Fruit fly (Drosophila melanogaster) whole organism, embryonic: ENCODE results near the gene CG5188.

Source experiments
- Abd-B ChIP-seq: fragments of 200-800 bp; sonication (Bioruptor generic); optimal IDR thresholded peaks from 2 replicates; lab custom pipeline; 2018; ENCODE audit warnings: missing biosample characterization, mild to moderate bottlenecking, missing genetic modification characterization, moderate library complexity
- Adf1 ChIP-seq: fragments of 200-800 bp; sonication (Bioruptor generic); IDR thresholded peaks from 2 replicates; pipeline ENCODE4 v1.3.6; 2022; ENCODE audit warnings: missing biosample characterization, missing genetic modification characterization
- CG10147 ChIP-seq: fragments of 200-800 bp; sonication (Bioruptor generic); optimal IDR thresholded peaks from 2 replicates; lab custom pipeline; 2019; ENCODE audit warnings: missing biosample characterization, mild to moderate bottlenecking, missing genetic modification characterization, moderate library complexity
- CG11247 ChIP-seq: fragments of 200-800 bp; sonication (Bioruptor generic); IDR thresholded peaks from 2 replicates; pipeline ENCODE4 v1.3.6; 2022; ENCODE audit warnings: missing biosample characterization, missing genetic modification characterization
- CG12104 ChIP-seq: fragments of 200-800 bp; sonication (Bioruptor generic); optimal IDR thresholded peaks from 3 replicates; lab custom pipeline; 2016; ENCODE audit warnings: missing biosample characterization, missing genetic modification characterization
- CG13296 ChIP-seq: fragments of 200-800 bp; sonication (Bioruptor generic); optimal IDR thresholded peaks from 3 replicates; lab custom pipeline; 2018; ENCODE audit warnings: missing biosample characterization, mild to moderate bottlenecking, missing genetic modification characterization
- CG14860 ChIP-seq: fragments of 200-800 bp; sonication (Bioruptor generic); IDR thresholded peaks from 3 replicates; pipeline ENCODE4 v1.3.6; 2022; ENCODE audit warnings: missing biosample characterization, missing genetic modification characterization; ENCODE audit not compliant: partially characterized antibody
- CG15011 ChIP-seq: fragments of 200-800 bp; sonication (Bioruptor generic); optimal IDR thresholded peaks from 3 replicates; lab custom pipeline; 2018; ENCODE audit warnings: missing biosample characterization, mild to moderate bottlenecking, missing genetic modification characterization
- CG1602 ChIP-seq: fragments of 200-800 bp; sonication (Bioruptor generic); optimal IDR thresholded peaks from 3 replicates; lab custom pipeline; 2016; ENCODE audit warnings: missing biosample characterization, missing genetic modification characterization
- CG16815 ChIP-seq: fragments of 200-800 bp; sonication (Bioruptor generic); optimal IDR thresholded peaks from 3 replicates; lab custom pipeline; 2017; ENCODE audit warnings: missing biosample characterization, mild to moderate bottlenecking, missing genetic modification characterization
- CG17328 ChIP-seq: fragments of 200-800 bp; sonication (Bioruptor generic); IDR thresholded peaks from 2 replicates; pipeline ENCODE4 v1.3.6; 2022; ENCODE audit warnings: missing biosample characterization, missing genetic modification characterization
- CG18599 ChIP-seq: fragments of 200-800 bp; sonication (Bioruptor generic); optimal IDR thresholded peaks from 3 replicates; lab custom pipeline; 2017; ENCODE audit warnings: missing biosample characterization, missing genetic modification characterization, mild to moderate bottlenecking, moderate library complexity, missing genetic modification reagents
- CG18764 ChIP-seq: fragments of 200-800 bp; sonication (Bioruptor generic); optimal IDR thresholded peaks from 3 replicates; lab custom pipeline; 2016; ENCODE audit warnings: missing biosample characterization, missing genetic modification characterization
- CG2678 ChIP-seq: fragments of 200-800 bp; sonication (Bioruptor generic); optimal IDR thresholded peaks from 3 replicates; lab custom pipeline; 2019; ENCODE audit warnings: missing biosample characterization, mild to moderate bottlenecking, missing genetic modification characterization, moderate library complexity
- CG31224 ChIP-seq: fragments of 200-800 bp; sonication (Bioruptor generic); IDR thresholded peaks from 2 replicates; pipeline ENCODE4 v1.3.6; 2022; ENCODE audit warnings: missing biosample characterization, missing genetic modification characterization
- CG31388 ChIP-seq: fragments of 200-800 bp; sonication (Bioruptor generic); optimal IDR thresholded peaks from 2 replicates; lab custom pipeline; 2016; ENCODE audit warnings: missing biosample characterization, missing genetic modification characterization
- CG4854 ChIP-seq: fragments of 200-800 bp; sonication (Bioruptor generic); optimal IDR thresholded peaks from 2 replicates; lab custom pipeline; 2016; ENCODE audit warnings: missing biosample characterization, missing genetic modification characterization, inconsistent platforms
- CG6254 ChIP-seq: fragments of 200-800 bp; sonication (Bioruptor generic); optimal IDR thresholded peaks from 3 replicates; lab custom pipeline; 2017; ENCODE audit warnings: mild to moderate bottlenecking, missing biosample characterization, missing genetic modification reagents, missing genetic modification characterization
- CG6683 ChIP-seq: fragments of 200-800 bp; sonication (Bioruptor generic); optimal IDR thresholded peaks from 2 replicates; lab custom pipeline; 2017; ENCODE audit warnings: missing biosample characterization, mild to moderate bottlenecking, missing genetic modification characterization, missing genetic modification reagents
- CG6765 ChIP-seq: fragments of 200-800 bp; sonication (Bioruptor generic); optimal IDR thresholded peaks from 3 replicates; lab custom pipeline; 2017; ENCODE audit warnings: missing biosample characterization, mild to moderate bottlenecking, missing genetic modification characterization
- CG6791 ChIP-seq: fragments of 200-800 bp; sonication (Bioruptor generic); IDR thresholded peaks from 3 replicates; pipeline ENCODE4 v1.3.6; 2022; ENCODE audit warnings: missing biosample characterization, missing genetic modification characterization; ENCODE audit not compliant: partially characterized antibody
- CG7357 ChIP-seq: fragments of 200-800 bp; sonication (Bioruptor generic); IDR thresholded peaks from 3 replicates; pipeline ENCODE4 v1.3.6; 2022; ENCODE audit warnings: missing biosample characterization, missing genetic modification characterization
- CG7987 ChIP-seq: fragments of 200-800 bp; sonication (Bioruptor generic); optimal IDR thresholded peaks from 2 replicates; lab custom pipeline; 2018; ENCODE audit warnings: missing biosample characterization, mild to moderate bottlenecking, missing genetic modification characterization, moderate library complexity
- CG8388 ChIP-seq: fragments of 200-800 bp; sonication (Bioruptor generic); optimal IDR thresholded peaks from 2 replicates; lab custom pipeline; 2019; ENCODE audit warnings: missing biosample characterization, mild to moderate bottlenecking, missing genetic modification characterization, moderate library complexity
- CG8924 ChIP-seq: fragments of 200-800 bp; optimal IDR thresholded peaks from 3 replicates; lab custom pipeline; 2019; ENCODE audit warnings: missing biosample characterization, mild to moderate bottlenecking, missing genetic modification characterization, moderate library complexity
- CG9797 ChIP-seq: fragments of 200-800 bp; sonication (Bioruptor generic); optimal IDR thresholded peaks from 3 replicates; lab custom pipeline; 2018; ENCODE audit warnings: missing biosample characterization, mild to moderate bottlenecking, missing genetic modification characterization
- CrebB ChIP-seq: fragments of 200-800 bp; sonication (Bioruptor generic); optimal IDR thresholded peaks from 3 replicates; lab custom pipeline; 2018; ENCODE audit warnings: missing biosample characterization, mild to moderate bottlenecking, missing genetic modification characterization
- Dp ChIP-seq: fragments of 200-800 bp; sonication (Bioruptor generic); optimal IDR thresholded peaks from 2 replicates; lab custom pipeline; 2018; ENCODE audit warnings: missing biosample characterization, mild to moderate bottlenecking, missing genetic modification characterization, moderate library complexity
- Dref ChIP-seq: fragments of 200-800 bp; sonication (Bioruptor generic); IDR thresholded peaks from 2 replicates; pipeline ENCODE4 v1.3.6; 2022; ENCODE audit warnings: missing biosample characterization, missing genetic modification characterization
- E2f2 ChIP-seq: fragments of 200-800 bp; sonication (Bioruptor generic); IDR thresholded peaks from 2 replicates; pipeline ENCODE4 v1.3.6; 2022; ENCODE audit warnings: missing biosample characterization, missing genetic modification characterization
- Nf-YA ChIP-seq: fragments of 200-800 bp; sonication (Bioruptor generic); IDR thresholded peaks from 2 replicates; pipeline ENCODE4 v1.3.6; 2022; ENCODE audit warnings: missing biosample characterization, missing genetic modification characterization
- Nf-YC ChIP-seq: fragments of 200-800 bp; optimal IDR thresholded peaks from 3 replicates; lab custom pipeline; 2019; ENCODE audit warnings: missing biosample characterization, mild to moderate bottlenecking, missing genetic modification characterization, moderate library complexity
- Opbp ChIP-seq: fragments of 200-800 bp; sonication (Bioruptor generic); IDR thresholded peaks from 3 replicates; pipeline ENCODE4 v1.3.6; 2022; ENCODE audit warnings: missing biosample characterization, missing genetic modification characterization; ENCODE audit not compliant: partially characterized antibody
- PHDP ChIP-seq: fragments of 200-800 bp; sonication (Bioruptor generic); optimal IDR thresholded peaks from 3 replicates; lab custom pipeline; 2018; ENCODE audit warnings: missing biosample characterization, mild to moderate bottlenecking, missing genetic modification characterization, moderate library complexity
- Six4 ChIP-seq: fragments of 200-800 bp; sonication (Bioruptor generic); optimal IDR thresholded peaks from 2 replicates; lab custom pipeline; 2016; ENCODE audit warnings: missing biosample characterization, missing genetic modification characterization
- Sry-β ChIP-seq: fragments of 200-800 bp; sonication (Bioruptor generic); optimal IDR thresholded peaks from 2 replicates; lab custom pipeline; 2018; ENCODE audit warnings: missing biosample characterization, mild to moderate bottlenecking, missing genetic modification characterization, moderate library complexity
- chif ChIP-seq, 2 experiments: fragments of 200-800 bp; sonication (Bioruptor generic); optimal IDR thresholded peaks; 3 replicates each; lab custom pipeline; 2016; ENCODE audit warnings: missing biosample characterization in 2 of 2, missing genetic modification characterization in 2 of 2
- da ChIP-seq: fragments of 200-800 bp; sonication (Bioruptor generic); optimal IDR thresholded peaks from 2 replicates; lab custom pipeline; 2016; ENCODE audit warnings: missing biosample characterization, missing genetic modification characterization
- hkb ChIP-seq, 2 experiments: fragments of 200-800 bp in 1 of 2; fragments of >200 bp in 1 of 2; sonication (Bioruptor generic) in 1 of 2; IDR thresholded peaks in 1 of 2; optimal IDR thresholded peaks in 1 of 2; 2 replicates each; pipeline versions ENCODE4 v1.3.6 to Lab custom; 2017 to 2022; ENCODE audit warnings: missing biosample characterization in 1 of 2, missing genetic modification characterization in 1 of 2
- ind ChIP-seq: fragments of 200-800 bp; sonication (Bioruptor generic); optimal IDR thresholded peaks from 3 replicates; lab custom pipeline; 2016; ENCODE audit warnings: missing biosample characterization, missing genetic modification characterization
- jing ChIP-seq: fragments of 200-800 bp; sonication (Bioruptor generic); optimal IDR thresholded peaks from 2 replicates; lab custom pipeline; 2018; ENCODE audit warnings: missing biosample characterization, mild to moderate bottlenecking, missing genetic modification characterization
- klu ChIP-seq: fragments of 200-800 bp; sonication (Bioruptor generic); IDR thresholded peaks from 2 replicates; pipeline ENCODE4 v1.3.6; 2022; ENCODE audit warnings: missing biosample characterization, missing genetic modification characterization
- nmo ChIP-seq: fragments of 200-800 bp; sonication (Bioruptor generic); optimal IDR thresholded peaks from 2 replicates; lab custom pipeline; 2018; ENCODE audit warnings: missing biosample characterization, mild to moderate bottlenecking, missing genetic modification characterization, moderate library complexity
- onecut ChIP-seq: fragments of 200-800 bp; sonication (Bioruptor generic); IDR thresholded peaks from 2 replicates; pipeline ENCODE4 v1.3.6; 2022; ENCODE audit warnings: missing biosample characterization, missing genetic modification characterization
- sug ChIP-seq: fragments of 200-800 bp; optimal IDR thresholded peaks from 2 replicates; lab custom pipeline; 2019; ENCODE audit warnings: missing biosample characterization, mild to moderate bottlenecking, missing genetic modification characterization, moderate library complexity
- tio ChIP-seq: fragments of 200-800 bp; sonication (Bioruptor generic); optimal IDR thresholded peaks from 2 replicates; lab custom pipeline; 2017; ENCODE audit warnings: missing biosample characterization, missing genetic modification characterization, inconsistent platforms
- twi ChIP-seq: fragments of 200-800 bp; optimal IDR thresholded peaks from 2 replicates; lab custom pipeline; 2019; ENCODE audit warnings: missing biosample characterization, mild to moderate bottlenecking, missing genetic modification characterization, moderate library complexity
- usp ChIP-seq: fragments of >200 bp; optimal IDR thresholded peaks from 2 replicates; lab custom pipeline; 2017; ENCODE audit warnings: missing biosample characterization, missing genetic modification characterization

CG5188 gene

dm6 chr2L:10442048-10442790, 13.6 kb downstream of the CG5188 start, which contains the start of gene loh (continued):
- peak; percentile 56 for TF ChIP-seq Six4 (GFP tag; lab: Kevin White, UChicago)
- no peak for TF ChIP-seq CG2678
- peak; percentile 55 for TF ChIP-seq tio (GFP tag; lab: Kevin White, UChicago)
- TF ChIP-seq Nf-YC (tag; lab: Kevin White, UChicago): peak; percentile 52
- TF ChIP-seq jing (GFP tag; lab: Kevin White, UChicago): no peak
- peak; percentile 9 for TF ChIP-seq CG13296 (GFP tag; lab: Kevin White, UChicago)
- peak; percentile 81 for TF ChIP-seq nmo
- no peak for TF ChIP-seq klu (GFP tag; lab: Robert Waterston, UW)
- no peak for TF ChIP-seq CG7987 (GFP tag; lab: Kevin White, UChicago)
- no peak for TF ChIP-seq CG15011 (GFP tag; lab: Kevin White, UChicago)
- no peak for TF ChIP-seq CG17328 (GFP tag; lab: Robert Waterston, UW)
- peak; percentile 51 for TF ChIP-seq CG8388 (GFP tag; lab: Kevin White, UChicago)
- no peak for TF ChIP-seq Dref (GFP tag; lab: Robert Waterston, UW)
- no peak for TF ChIP-seq CG9797 (GFP tag; lab: Kevin White, UChicago)
- TF ChIP-seq CG6791 (GFP tag; lab: Robert Waterston, UW): no peak
- TF ChIP-seq PHDP (tag; lab: Kevin White, UChicago): peak; percentile 51
- TF ChIP-seq twi: peak; percentile 42
- no peak for TF ChIP-seq Abd-B (GFP tag; lab: Kevin White, UChicago)
- no peak for TF ChIP-seq CG18599 (GFP tag; lab: Kevin White, UChicago)
- no peak for TF ChIP-seq CG11247 (GFP tag; lab: Robert Waterston, UW)
- TF ChIP-seq Adf1: no peak
- peak; percentile 30 for TF ChIP-seq CG16815 (GFP tag; lab: Kevin White, UChicago)
- no peak for TF ChIP-seq CG14860
- TF ChIP-seq onecut: 0 out of 2 replicates have a peak, but pooled peaks have one; percentile 28
- peak; percentile 61 for TF ChIP-seq CG1602 (GFP tag; lab: Kevin White, UChicago)
- TF ChIP-seq CG12104: peak; percentile 49
- TF ChIP-seq E2f2 (GFP tag; lab: Robert Waterston, UW): peak; percentile 30; the same call in 1 of the 2 replicates
- TF ChIP-seq CG6683 (GFP tag; lab: Kevin White, UChicago): peak; percentile 10
- TF ChIP-seq usp (GFP tag; lab: Kevin White, UChicago): no peak
- TF ChIP-seq da: no peak
- TF ChIP-seq chif (GFP tag; optimal IDR thresholded peaks at IDR 0.05; lab: Kevin White, UChicago): no peak
- TF ChIP-seq hkb (optimal IDR thresholded peaks at IDR 0.05; lab: Kevin White, UChicago): no peak
- peak; percentile 50; the same call in 1 of the 2 replicates for TF ChIP-seq hkb (GFP tag; IDR thresholded peaks at IDR 0.05; lab: Robert Waterston, UW)
- no peak for TF ChIP-seq CG4854 (GFP tag; lab: Kevin White, UChicago)
- TF ChIP-seq CG10147 (GFP tag; lab: Kevin White, UChicago): peak; percentile 47
- no peak for TF ChIP-seq CG31388 (GFP tag; lab: Kevin White, UChicago)
- TF ChIP-seq CG31224 (GFP tag; lab: Robert Waterston, UW): no peak
- peak; percentile 51 for TF ChIP-seq ind (GFP tag; lab: Kevin White, UChicago)
- TF ChIP-seq CG6254 (GFP tag; lab: Kevin White, UChicago): no peak
- peak; percentile 30 for TF ChIP-seq Sry-β
- no peak for TF ChIP-seq Dp (GFP tag; lab: Kevin White, UChicago)
- TF ChIP-seq CrebB (tag; lab: Kevin White, UChicago): no peak
- TF ChIP-seq CG7357 (GFP tag; lab: Robert Waterston, UW): no peak
- TF ChIP-seq Nf-YA (GFP tag; lab: Robert Waterston, UW): no peak
- peak; percentile 48 for TF ChIP-seq sug (tag; lab: Kevin White, UChicago)
- TF ChIP-seq CG18764: no peak
- TF ChIP-seq CG8924 (tag; lab: Kevin White, UChicago): peak; percentile 77
- no peak for TF ChIP-seq Opbp (GFP tag; lab: Robert Waterston, UW)
- peak; percentile 23 for TF ChIP-seq CG6765 (GFP tag; lab: Kevin White, UChicago)
